Worm (Caenorhabditis elegans) whole organism, mixed stage, embryonic: ENCODE results near the gene nifk-1.
"Not testable (repeated sequence)": the region's sequence is repeated elsewhere in the genome, so short reads cannot be mapped to it uniquely, and the experiment has no call there.

Experiments used
- M03D4.4 ChIP-seq: sonication (generic microtip); optimal IDR thresholded peaks from 2 replicates; lab custom pipeline; 2017; ENCODE audit warnings: mild to moderate bottlenecking, missing genetic modification characterization, missing compliant biosample characterization
- bed-3 ChIP-seq: fragments of 200-800 bp; sonication (Bioruptor generic); optimal IDR thresholded peaks from 3 replicates; lab custom pipeline; 2018; ENCODE audit warnings: mild to moderate bottlenecking, missing genetic modification characterization, moderate library complexity, missing compliant biosample characterization
- blmp-1 ChIP-seq: fragments of 150-350 bp; optimal IDR thresholded peaks from 2 replicates; lab custom pipeline; 2014; ENCODE audit warnings: missing biosample characterization, missing genetic modification characterization
- ceh-39 ChIP-seq: fragments of 150-350 bp; optimal IDR thresholded peaks from 2 replicates; lab custom pipeline; 2014; ENCODE audit warnings: missing biosample characterization, missing genetic modification characterization
- ceh-43 ChIP-seq: fragments of 200-800 bp; sonication (Bioruptor generic); optimal IDR thresholded peaks from 2 replicates; lab custom pipeline; 2018; ENCODE audit warnings: mild to moderate bottlenecking, missing genetic modification characterization, moderate library complexity, missing compliant biosample characterization
- ceh-83 ChIP-seq: fragments of 200-800 bp; sonication (Bioruptor generic); optimal IDR thresholded peaks from 2 replicates; lab custom pipeline; 2018; ENCODE audit warnings: mild to moderate bottlenecking, missing genetic modification characterization, missing compliant biosample characterization
- ces-1 ChIP-seq: fragments of 150-350 bp; optimal IDR thresholded peaks from 2 replicates; lab custom pipeline; 2014; ENCODE audit warnings: missing biosample characterization, missing genetic modification reagents, missing genetic modification characterization
- cnd-1 ChIP-seq: fragments of 200-800 bp; sonication (Bioruptor generic); optimal IDR thresholded peaks from 2 replicates; lab custom pipeline; 2018; ENCODE audit warnings: mild to moderate bottlenecking, missing genetic modification characterization, missing compliant biosample characterization
- elt-1 ChIP-seq: sonication (generic microtip); optimal IDR thresholded peaks from 2 replicates; lab custom pipeline; 2017; ENCODE audit warnings: missing genetic modification characterization, mild to moderate bottlenecking, missing compliant biosample characterization, antibody characterized with exemption, moderate library complexity, borderline replicate concordance; ENCODE audit not compliant: insufficient read depth
- elt-3 ChIP-seq: fragments of 150-350 bp; optimal IDR thresholded peaks from 2 replicates; lab custom pipeline; 2014; ENCODE audit warnings: missing biosample characterization, missing genetic modification characterization
- flh-1 ChIP-seq: fragments of 200-800 bp; sonication (Bioruptor generic); optimal IDR thresholded peaks from 2 replicates; lab custom pipeline; 2018; ENCODE audit warnings: mild to moderate bottlenecking, missing genetic modification characterization, moderate library complexity, missing compliant biosample characterization
- ham-2 ChIP-seq: fragments of 200-800 bp; sonication (Bioruptor generic); optimal IDR thresholded peaks from 2 replicates; lab custom pipeline; 2018; ENCODE audit warnings: mild to moderate bottlenecking, missing genetic modification characterization, missing compliant biosample characterization
- hlh-1 ChIP-seq: fragments of 150-350 bp; optimal IDR thresholded peaks from 2 replicates; lab custom pipeline; 2014; ENCODE audit warnings: missing biosample characterization, missing genetic modification reagents, missing genetic modification characterization
- lin-13 ChIP-seq: fragments of 150-350 bp; optimal IDR thresholded peaks from 2 replicates; lab custom pipeline; 2014; ENCODE audit warnings: missing biosample characterization, missing genetic modification characterization
- lin-32 ChIP-seq: fragments of 200-800 bp; sonication (Bioruptor generic); optimal IDR thresholded peaks from 2 replicates; lab custom pipeline; 2018; ENCODE audit warnings: mild to moderate bottlenecking, missing genetic modification characterization, missing compliant biosample characterization
- lsy-2 ChIP-seq: fragments of 150-350 bp; optimal IDR thresholded peaks from 2 replicates; lab custom pipeline; 2014; ENCODE audit warnings: missing biosample characterization, missing genetic modification characterization
- mab-5 ChIP-seq: fragments of 150-350 bp; optimal IDR thresholded peaks from 2 replicates; lab custom pipeline; 2014; ENCODE audit warnings: missing biosample characterization, missing genetic modification characterization
- mep-1 ChIP-seq: fragments of 150-350 bp; optimal IDR thresholded peaks from 2 replicates; lab custom pipeline; 2017; ENCODE audit warnings: missing biosample characterization, missing genetic modification reagents, missing genetic modification characterization, inconsistent platforms
- mls-2 ChIP-seq: sonication (generic microtip); optimal IDR thresholded peaks from 2 replicates; lab custom pipeline; 2016; ENCODE audit warnings: mild to moderate bottlenecking, missing genetic modification characterization, moderate library complexity, missing compliant biosample characterization
- nhr-12 ChIP-seq: fragments of 150-350 bp; optimal IDR thresholded peaks from 2 replicates; lab custom pipeline; 2014; ENCODE audit warnings: missing biosample characterization, missing genetic modification characterization
- nhr-2 ChIP-seq: fragments of 150-350 bp; optimal IDR thresholded peaks from 2 replicates; lab custom pipeline; 2014; ENCODE audit warnings: missing biosample characterization, missing genetic modification characterization
- nhr-237 ChIP-seq: fragments of 150-350 bp; optimal IDR thresholded peaks from 2 replicates; lab custom pipeline; 2014; ENCODE audit warnings: missing biosample characterization, missing genetic modification characterization
- nhr-28 ChIP-seq: fragments of 150-350 bp; optimal IDR thresholded peaks from 2 replicates; lab custom pipeline; 2014; ENCODE audit warnings: missing biosample characterization, missing genetic modification characterization
- nhr-76 ChIP-seq: sonication (generic microtip); optimal IDR thresholded peaks from 2 replicates; lab custom pipeline; 2017; ENCODE audit warnings: missing biosample characterization, missing genetic modification characterization
- pha-4 ChIP-seq: fragments of 150-350 bp; optimal IDR thresholded peaks from 2 replicates; lab custom pipeline; 2018; ENCODE audit warnings: missing biosample characterization, missing genetic modification reagents, missing genetic modification characterization
- sem-2 ChIP-seq: fragments of 200-800 bp; sonication (Bioruptor generic); optimal IDR thresholded peaks from 2 replicates; lab custom pipeline; 2018; ENCODE audit warnings: mild to moderate bottlenecking, missing genetic modification characterization, missing compliant biosample characterization
- sptf-1 ChIP-seq: sonication (generic microtip); optimal IDR thresholded peaks from 2 replicates; lab custom pipeline; 2017; ENCODE audit warnings: mild to moderate bottlenecking, missing genetic modification characterization, moderate library complexity, missing compliant biosample characterization
- tbx-8 ChIP-seq: fragments of 200-800 bp; sonication (Bioruptor generic); optimal IDR thresholded peaks from 2 replicates; lab custom pipeline; 2018; ENCODE audit warnings: mild to moderate bottlenecking, missing genetic modification characterization, moderate library complexity, missing compliant biosample characterization
- unc-120 ChIP-seq: sonication (generic microtip); optimal IDR thresholded peaks from 2 replicates; lab custom pipeline; 2017; ENCODE audit warnings: missing genetic modification characterization, missing compliant biosample characterization; ENCODE audit not compliant: poor library complexity, severe bottlenecking
- unc-39 ChIP-seq: fragments of 150-350 bp; optimal IDR thresholded peaks from 2 replicates; lab custom pipeline; 2014; ENCODE audit warnings: missing biosample characterization, missing genetic modification characterization
- zip-8 ChIP-seq: fragments of 150-350 bp; optimal IDR thresholded peaks from 2 replicates; lab custom pipeline; 2014; ENCODE audit warnings: missing biosample characterization, missing genetic modification characterization
- ztf-11 ChIP-seq: fragments of 150-350 bp; optimal IDR thresholded peaks from 2 replicates; lab custom pipeline; 2014; ENCODE audit warnings: missing biosample characterization, missing genetic modification characterization

The nifk-1 gene

ce11 chrIII:4693281-4693680 is at the start of gene nifk-1:
nifk-1 (minus strand) TSS chrIII:4693307.
- TF ChIP-seq flh-1 (GFP tag; lab: Kevin White, UChicago), result no peak
- TF ChIP-seq mep-1 (tag; lab: Kevin White, UChicago), result peak; percentile 74
- TF ChIP-seq unc-39, result no peak
- no peak for TF ChIP-seq ztf-11
- peak; percentile 7 for TF ChIP-seq nhr-237
- peak; percentile 55 for TF ChIP-seq lsy-2 (tag; lab: Kevin White, UChicago)

- not testable (repeated sequence) for TF ChIP-seq ceh-43 (GFP tag; lab: Kevin White, UChicago); elt-3 (tag; lab: Kevin White, UChicago); elt-1 (tag; lab: Kevin White, UChicago)
These were observed 49.5 kb upstream of the nifk-1 start, which contains the start of gene twk-6 for ce11 chrIII:4742620-4743019. twk-6 (plus strand) TSS chrIII:4742920.

ce11 chrIII:4740820-4741219 is 47.7 kb upstream of the nifk-1 start:
- TF ChIP-seq blmp-1 (tag; lab: Kevin White, UChicago) (no peak), M03D4.4 (tag; lab: Kevin White, UChicago) (no peak), ceh-39 (tag; lab: Kevin White, UChicago) (no peak), ztf-11 (no peak), flh-1 (GFP tag; lab: Kevin White, UChicago) (no peak), ces-1 (GFP tag; lab: Kevin White, UChicago) (no peak), nhr-76 (tag; lab: Kevin White, UChicago) (no peak), tbx-8 (GFP tag; lab: Kevin White, UChicago) (no peak), mls-2 (tag; lab: Kevin White, UChicago) (no peak), ceh-43 (GFP tag; lab: Kevin White, UChicago) (no peak), nhr-2 (tag; lab: Kevin White, UChicago) (no peak), unc-39 (no peak), mab-5 (tag; lab: Kevin White, UChicago) (no peak), hlh-1 (tag; lab: Kevin White, UChicago) (no peak), ham-2 (GFP tag; lab: Kevin White, UChicago) (no peak), zip-8 (tag; lab: Kevin White, UChicago) (no peak), pha-4 (no peak), unc-120 (tag; lab: Kevin White, UChicago) (no peak)
- TF ChIP-seq, all 35 proteins: peak for 0

- no peak for TF ChIP-seq elt-1 (tag; lab: Kevin White, UChicago)
- TF ChIP-seq mep-1 (tag; lab: Kevin White, UChicago), result no peak
- TF ChIP-seq tbx-8 (GFP tag; lab: Kevin White, UChicago), result no peak
These were observed 46.9 kb upstream of the nifk-1 start, which contains the start of gene ras-2 for ce11 chrIII:4739975-4740374. ras-2 (minus strand) TSS chrIII:4740075.

DNA sequence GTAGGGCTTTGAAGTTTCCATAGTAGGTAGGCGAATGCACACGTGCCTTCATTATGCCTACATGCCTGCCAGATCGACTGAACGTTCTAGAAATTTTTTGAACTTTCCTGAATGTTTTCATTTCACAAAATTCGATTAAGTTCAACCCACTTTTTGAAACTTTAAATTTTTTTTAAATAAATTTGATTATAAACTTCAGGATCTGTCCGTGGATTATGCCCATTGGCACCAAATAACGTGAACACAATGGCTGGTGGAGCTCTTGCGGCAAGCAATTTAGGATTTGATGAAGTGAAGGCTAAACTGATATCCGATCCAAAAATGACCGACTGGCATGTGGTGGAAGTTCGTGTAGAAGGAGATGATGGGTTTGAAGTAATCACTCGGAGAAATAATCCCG is 42.3 kb upstream of the nifk-1 start, which contains the start of gene F17C8.7:
Gene F17C8.7 (plus strand): TSS at position 301 of the 400 bp plus-strand sequence.
- TF ChIP-seq cnd-1 (tag; lab: Kevin White, UChicago) (no peak), zip-8 (tag; lab: Kevin White, UChicago) (no peak), ztf-11 (no peak), mep-1 (tag; lab: Kevin White, UChicago) (no peak), lsy-2 (tag; lab: Kevin White, UChicago) (no peak), unc-120 (tag; lab: Kevin White, UChicago) (no peak), elt-1 (tag; lab: Kevin White, UChicago) (no peak), nhr-12 (tag; lab: Kevin White, UChicago) (no peak), sptf-1 (no peak), bed-3 (no peak), nhr-2 (tag; lab: Kevin White, UChicago) (no peak), elt-3 (tag; lab: Kevin White, UChicago) (no peak), tbx-8 (GFP tag; lab: Kevin White, UChicago) (no peak), hlh-1 (tag; lab: Kevin White, UChicago) (no peak), lin-32 (GFP tag; lab: Kevin White, UChicago) (no peak), pha-4 (no peak)

DNA sequence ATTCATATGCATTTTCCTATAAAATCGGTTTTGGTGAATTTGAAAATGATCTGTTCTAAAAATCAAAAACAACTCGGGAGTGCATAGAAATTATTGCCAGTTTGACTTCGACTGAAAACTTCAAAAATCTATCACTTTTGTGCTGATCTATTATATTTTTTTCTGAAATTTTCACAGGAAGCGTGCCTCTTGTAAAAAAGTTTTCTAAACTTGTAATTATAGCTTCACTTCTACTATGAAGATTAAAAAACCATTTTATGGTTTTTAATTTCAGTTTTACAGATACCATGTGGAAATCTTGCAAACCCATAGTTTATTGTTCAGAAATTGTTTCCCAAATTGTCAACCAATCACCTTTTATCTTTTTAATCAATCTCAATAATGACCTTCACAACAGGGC is 40.9 kb upstream of the nifk-1 start, which contains the start of gene F17C8.9:
Gene F17C8.9 (plus strand): TSS at position 301 of the 400 bp plus-strand sequence.
- TF ChIP-seq ztf-11 (no peak), sptf-1 (no peak), pha-4 (no peak), nhr-28 (tag; lab: Kevin White, UChicago) (no peak), lin-13 (tag; lab: Kevin White, UChicago) (no peak), ceh-43 (GFP tag; lab: Kevin White, UChicago) (no peak), flh-1 (GFP tag; lab: Kevin White, UChicago) (no peak), elt-3 (tag; lab: Kevin White, UChicago) (no peak), nhr-2 (tag; lab: Kevin White, UChicago) (no peak), nhr-12 (tag; lab: Kevin White, UChicago) (no peak), hlh-1 (tag; lab: Kevin White, UChicago) (no peak), elt-1 (tag; lab: Kevin White, UChicago) (no peak), sem-2 (no peak), mep-1 (tag; lab: Kevin White, UChicago) (no peak), ham-2 (GFP tag; lab: Kevin White, UChicago) (no peak), lin-32 (GFP tag; lab: Kevin White, UChicago) (no peak), ceh-83 (no peak)
